Worm (Caenorhabditis elegans) whole organism, L2 larva: Measurements from ENCODE around the gene gex-5.

Experiments
- C34F6.9 ChIP-seq: fragments of 150-350 bp; optimal IDR thresholded peaks from 2 replicates; lab custom pipeline; 2014; ENCODE audit warnings: missing biosample characterization, missing genetic modification characterization
- F13H6.1 ChIP-seq: sonication (generic microtip); optimal IDR thresholded peaks from 2 replicates; lab custom pipeline; 2016; ENCODE audit warnings: missing genetic modification characterization, missing compliant biosample characterization
- R02D3.7 ChIP-seq: fragments of 150-350 bp; optimal IDR thresholded peaks from 2 replicates; lab custom pipeline; 2014; ENCODE audit warnings: missing biosample characterization, missing genetic modification characterization
- blmp-1 ChIP-seq: sonication (generic microtip); optimal IDR thresholded peaks from 2 replicates; lab custom pipeline; 2017; ENCODE audit warnings: missing genetic modification characterization, mild to moderate bottlenecking, missing compliant biosample characterization, antibody characterized with exemption, moderate library complexity; ENCODE audit not compliant: insufficient read depth
- crh-2 ChIP-seq: sonication (generic microtip); optimal IDR thresholded peaks from 2 replicates; lab custom pipeline; 2017; ENCODE audit warnings: missing biosample characterization, missing genetic modification characterization
- gmeb-1 ChIP-seq: fragments of 150-350 bp; optimal IDR thresholded peaks from 2 replicates; lab custom pipeline; 2014; ENCODE audit warnings: missing biosample characterization, missing genetic modification characterization
- lin-13 ChIP-seq: fragments of 150-350 bp; optimal IDR thresholded peaks from 2 replicates; lab custom pipeline; 2014; ENCODE audit warnings: missing biosample characterization, missing genetic modification reagents, missing genetic modification characterization
- lsy-2 ChIP-seq, 2 experiments: fragments of 150-350 bp in 1 of 2; sonication (generic microtip) in 1 of 2; optimal IDR thresholded peaks; 2 replicates each; lab custom pipeline; 2014 to 2017; ENCODE audit warnings: missing biosample characterization in 2 of 2, missing genetic modification characterization in 2 of 2
- mab-5 ChIP-seq: fragments of 150-350 bp; optimal IDR thresholded peaks from 2 replicates; lab custom pipeline; 2014; ENCODE audit warnings: missing biosample characterization, missing genetic modification characterization
- mdl-1 ChIP-seq, 2 experiments: fragments of 150-350 bp in 1 of 2; sonication (generic microtip) in 1 of 2; optimal IDR thresholded peaks; 2 replicates each; lab custom pipeline; 2017; ENCODE audit warnings: missing biosample characterization in 2 of 2, missing genetic modification characterization in 2 of 2
- nhr-11 ChIP-seq: fragments of 150-350 bp; optimal IDR thresholded peaks from 2 replicates; lab custom pipeline; 2014; ENCODE audit warnings: missing biosample characterization, missing genetic modification characterization
- nhr-12 ChIP-seq: fragments of 150-350 bp; optimal IDR thresholded peaks from 2 replicates; lab custom pipeline; 2014; ENCODE audit warnings: missing biosample characterization, missing genetic modification characterization
- nhr-129 ChIP-seq: fragments of 150-350 bp; optimal IDR thresholded peaks from 2 replicates; lab custom pipeline; 2014; ENCODE audit warnings: missing biosample characterization, missing genetic modification characterization
- nhr-237 ChIP-seq: fragments of 150-350 bp; optimal IDR thresholded peaks from 2 replicates; lab custom pipeline; 2014; ENCODE audit warnings: missing biosample characterization, missing genetic modification characterization
- nhr-6 ChIP-seq: fragments of 150-350 bp; optimal IDR thresholded peaks from 2 replicates; lab custom pipeline; 2014; ENCODE audit warnings: missing biosample characterization, missing genetic modification characterization
- nhr-77 ChIP-seq: fragments of 150-350 bp; optimal IDR thresholded peaks from 2 replicates; lab custom pipeline; 2014; ENCODE audit warnings: missing biosample characterization, missing genetic modification characterization
- peb-1 ChIP-seq: fragments of 150-350 bp; optimal IDR thresholded peaks from 2 replicates; lab custom pipeline; 2014; ENCODE audit warnings: missing biosample characterization, missing genetic modification characterization
- sma-9 ChIP-seq, 2 experiments: fragments of 150-350 bp in 1 of 2; sonication (generic microtip) in 1 of 2; optimal IDR thresholded peaks; 2 replicates each; lab custom pipeline; 2014 to 2016; ENCODE audit warnings: missing genetic modification characterization in 2 of 2, mild to moderate bottlenecking in 1 of 2, missing biosample characterization in 1 of 2, missing compliant biosample characterization in 1 of 2, missing genetic modification reagents in 1 of 2, moderate library complexity in 1 of 2
- unc-55 ChIP-seq: fragments of 150-350 bp; sonication (generic microtip); optimal IDR thresholded peaks from 3 replicates; lab custom pipeline; 2014; ENCODE audit warnings: missing biosample characterization, missing genetic modification reagents, missing genetic modification characterization
- unc-62 ChIP-seq: fragments of 150-350 bp; optimal IDR thresholded peaks from 2 replicates; lab custom pipeline; 2014; ENCODE audit warnings: missing biosample characterization, missing genetic modification reagents, missing genetic modification characterization
- zag-1 ChIP-seq: fragments of 150-350 bp; optimal IDR thresholded peaks from 2 replicates; lab custom pipeline; 2014; ENCODE audit warnings: missing biosample characterization, missing genetic modification characterization
- ztf-1 ChIP-seq: fragments of 200-800 bp; sonication (Bioruptor generic); conservative IDR thresholded peaks from 2 replicates; pipeline ENCODE4 v1.3.6; 2022; ENCODE audit warnings: missing genetic modification characterization, missing compliant biosample characterization
- ztf-4 ChIP-seq: fragments of 150-350 bp; optimal IDR thresholded peaks from 2 replicates; lab custom pipeline; 2014; ENCODE audit warnings: missing biosample characterization, missing genetic modification characterization

Gene gex-5

DNA sequence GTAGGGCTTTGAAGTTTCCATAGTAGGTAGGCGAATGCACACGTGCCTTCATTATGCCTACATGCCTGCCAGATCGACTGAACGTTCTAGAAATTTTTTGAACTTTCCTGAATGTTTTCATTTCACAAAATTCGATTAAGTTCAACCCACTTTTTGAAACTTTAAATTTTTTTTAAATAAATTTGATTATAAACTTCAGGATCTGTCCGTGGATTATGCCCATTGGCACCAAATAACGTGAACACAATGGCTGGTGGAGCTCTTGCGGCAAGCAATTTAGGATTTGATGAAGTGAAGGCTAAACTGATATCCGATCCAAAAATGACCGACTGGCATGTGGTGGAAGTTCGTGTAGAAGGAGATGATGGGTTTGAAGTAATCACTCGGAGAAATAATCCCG is 46.3 kb downstream of the gex-5 start, which contains the start of gene F17C8.7:
Gene F17C8.7, plus strand, starts transcription at position 301 of the 400 bp plus-strand sequence.
- TF ChIP-seq nhr-129 (tag; lab: Kevin White, UChicago) (no peak), nhr-6 (tag; lab: Kevin White, UChicago) (no peak), blmp-1 (no peak), ztf-4 (tag; lab: Kevin White, UChicago) (no peak), gmeb-1 (tag; lab: Kevin White, UChicago) (no peak), mdl-1 (tag; optimal IDR thresholded peaks at IDR 0.05; lab: Kevin White, UChicago) (no peak), unc-62 (no peak), peb-1 (no peak), nhr-11 (tag; lab: Kevin White, UChicago) (no peak), crh-2 (no peak), nhr-12 (tag; lab: Kevin White, UChicago) (no peak), sma-9 (GFP tag; optimal IDR thresholded peaks at IDR 0.05; lab: Kevin White, UChicago) (no peak), sma-9 (tag; optimal IDR thresholded peaks at IDR 0.05; lab: Kevin White, UChicago) (no peak), zag-1 (tag; lab: Kevin White, UChicago) (no peak), nhr-237 (tag; lab: Kevin White, UChicago) (no peak), nhr-77 (tag; lab: Kevin White, UChicago) (no peak), lin-13 (GFP tag; lab: Kevin White, UChicago) (no peak), unc-55 (GFP tag; lab: Kevin White, UChicago) (no peak), R02D3.7 (tag; lab: Kevin White, UChicago) (no peak), ztf-1 (no peak)

DNA sequence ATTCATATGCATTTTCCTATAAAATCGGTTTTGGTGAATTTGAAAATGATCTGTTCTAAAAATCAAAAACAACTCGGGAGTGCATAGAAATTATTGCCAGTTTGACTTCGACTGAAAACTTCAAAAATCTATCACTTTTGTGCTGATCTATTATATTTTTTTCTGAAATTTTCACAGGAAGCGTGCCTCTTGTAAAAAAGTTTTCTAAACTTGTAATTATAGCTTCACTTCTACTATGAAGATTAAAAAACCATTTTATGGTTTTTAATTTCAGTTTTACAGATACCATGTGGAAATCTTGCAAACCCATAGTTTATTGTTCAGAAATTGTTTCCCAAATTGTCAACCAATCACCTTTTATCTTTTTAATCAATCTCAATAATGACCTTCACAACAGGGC is 47.7 kb downstream of the gex-5 start, which contains the start of gene F17C8.9:
Gene F17C8.9, plus strand, starts transcription at position 301 of the 400 bp plus-strand sequence.
- no peak for TF ChIP-seq mdl-1 (tag; optimal IDR thresholded peaks at IDR 0.05; lab: Kevin White, UChicago)

DNA sequence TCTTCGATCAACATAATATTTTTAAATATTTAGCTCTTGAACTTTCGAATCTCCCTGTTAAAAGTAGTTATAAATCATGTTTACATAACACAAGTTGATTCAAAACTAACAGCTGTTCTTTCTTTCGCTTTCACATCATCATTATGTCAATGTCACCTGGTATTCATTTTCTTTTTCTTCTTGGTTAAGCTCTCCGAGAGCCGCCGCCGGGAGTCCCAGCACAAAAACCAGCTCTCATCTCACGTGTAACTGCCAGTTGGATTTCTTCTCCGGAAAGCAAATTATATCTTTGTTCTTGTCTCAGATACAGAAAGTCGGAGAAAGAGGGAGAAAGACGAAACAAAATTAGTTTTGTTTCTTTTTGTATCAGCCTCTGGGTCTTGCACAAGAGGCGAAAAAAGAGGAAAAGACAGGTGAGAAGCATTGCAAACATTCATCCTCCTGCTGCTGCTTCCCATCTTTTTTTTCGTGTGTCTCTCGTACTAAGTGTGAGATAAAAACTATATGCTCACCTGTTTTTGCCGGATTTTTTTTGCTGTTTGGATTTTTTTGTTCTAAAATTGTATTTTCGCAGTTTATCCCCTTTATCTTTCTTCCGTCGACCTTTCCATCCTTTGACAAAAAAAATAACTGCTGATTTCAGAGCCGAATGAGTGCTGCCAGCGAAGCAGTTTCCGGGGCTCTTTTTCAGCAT is 50.3 kb downstream of the gex-5 start, which contains the start of gene F17C8.3:
Gene F17C8.3, plus strand, starts transcription at position 644 of the 694 bp plus-strand sequence.
- TF ChIP-seq lsy-2 (tag; optimal IDR thresholded peaks at IDR 0.05; lab: Kevin White, UChicago) (peak in 1 of 2 experiments; percentile 56), unc-55 (GFP tag; lab: Kevin White, UChicago) (no peak), sma-9 (GFP tag; optimal IDR thresholded peaks at IDR 0.05; lab: Kevin White, UChicago) (peak; percentile 56), sma-9 (tag; optimal IDR thresholded peaks at IDR 0.05; lab: Kevin White, UChicago) (no peak), F13H6.1 (tag; lab: Kevin White, UChicago) (peak; percentile 73), mab-5 (peak; percentile 32), nhr-129 (tag; lab: Kevin White, UChicago) (peak; percentile 15), nhr-6 (tag; lab: Kevin White, UChicago) (no peak), C34F6.9 (tag; lab: Kevin White, UChicago) (peak; percentile 47)
